Fruit fly (Drosophila melanogaster): ENCODE measurements around the gene Dyrk2.

Gene Dyrk2

DNA sequence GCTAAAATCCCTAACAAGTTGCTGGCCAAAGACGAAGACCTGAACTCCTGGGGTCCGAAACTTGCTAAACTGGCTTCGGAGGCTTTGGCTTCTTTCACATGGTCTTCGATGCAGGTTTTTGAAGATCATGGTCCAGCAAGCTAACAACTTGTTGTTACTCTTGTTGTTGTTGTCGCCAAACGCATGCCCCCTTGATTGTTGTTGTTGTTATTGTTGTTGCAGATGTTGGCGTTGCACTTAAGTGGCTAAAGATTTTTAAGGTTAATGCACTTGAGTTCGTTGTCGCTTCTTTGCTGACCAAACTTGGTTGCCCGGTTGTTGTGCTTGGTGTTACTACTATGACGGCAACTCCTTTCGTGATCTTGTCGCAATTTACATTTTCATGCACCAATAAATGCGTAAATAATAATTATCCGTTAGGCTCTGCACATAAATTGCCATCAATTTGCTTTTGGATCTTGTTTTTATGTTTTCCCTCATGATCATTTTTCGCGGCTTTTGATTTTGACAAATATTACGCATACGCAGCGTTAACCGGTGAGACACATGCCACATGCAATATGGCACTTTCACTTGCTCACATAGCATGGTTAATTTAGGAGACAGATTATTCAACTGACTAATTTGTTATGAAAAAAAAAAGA is 26.2 kb downstream of the Dyrk2 start:
- TF ChIP-seq CG8301 (tag; optimal IDR thresholded peaks at IDR 0.05) (no peak), Snoo (tag; optimal IDR thresholded peaks at IDR 0.05) (no peak), CG10348 (GFP tag; IDR thresholded peaks at IDR 0.05) (no peak), EcR (GFP tag; optimal IDR thresholded peaks at IDR 0.05) (peak; percentile 96)

DNA sequence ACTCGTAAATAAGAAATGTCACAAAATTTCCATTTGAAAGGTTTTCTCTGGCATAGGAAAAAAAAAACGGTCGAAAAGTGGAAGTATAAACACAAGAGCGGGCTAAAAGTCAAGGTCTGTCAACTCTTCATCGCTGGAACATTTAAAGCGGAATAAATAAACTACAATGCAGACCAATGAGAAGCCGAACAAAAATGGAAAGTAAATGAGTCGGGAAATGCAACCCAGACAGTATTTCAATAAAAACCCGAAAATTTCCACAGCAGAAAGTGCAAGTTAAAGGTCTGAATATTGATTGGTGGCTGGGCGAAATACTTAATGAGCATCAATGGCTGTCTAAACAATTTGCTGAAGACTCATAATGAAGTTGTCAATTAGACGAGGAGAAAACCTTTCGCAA is 26.8 kb downstream of the Dyrk2 start:
- no peak for TF ChIP-seq CG9948 (tag; optimal IDR thresholded peaks at IDR 0.05)

dm6 chr2L:14203798-14204398 is 30.0 kb downstream of the Dyrk2 start:
- TF ChIP-seq CG4496 (GFP tag; IDR thresholded peaks at IDR 0.05), result peak; percentile 62; the same call in 2 of the 3 replicates
- no peak for TF ChIP-seq Ets98B (GFP tag; IDR thresholded peaks at IDR 0.05)
- TF ChIP-seq CG32121 (GFP tag; IDR thresholded peaks at IDR 0.05), result 0 out of 2 replicates have a peak, but pooled peaks have one; percentile 42
- TF ChIP-seq fd96Ca (GFP tag; IDR thresholded peaks at IDR 0.05), result peak; percentile 49; the same call in 1 of the 3 replicates

DNA sequence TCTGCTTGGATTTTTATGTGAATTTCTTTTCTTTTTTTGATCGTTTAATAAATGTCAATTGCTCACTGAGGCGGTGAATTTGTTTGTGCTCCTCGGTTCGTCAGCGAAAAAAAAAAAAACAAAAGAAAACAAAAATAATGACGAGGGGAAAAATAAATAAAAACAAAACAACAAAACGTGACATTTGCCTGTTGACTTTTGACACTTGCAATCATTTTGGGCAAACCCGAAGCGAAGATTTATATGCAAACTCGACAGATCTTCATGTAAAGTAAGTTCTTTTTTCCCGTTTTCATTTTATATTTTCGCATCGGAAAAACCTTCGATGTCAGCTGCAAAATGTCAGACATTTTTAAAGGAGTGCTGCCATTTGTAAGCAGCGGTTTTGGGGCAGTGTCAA is 33.5 kb downstream of the Dyrk2 start:
- TF ChIP-seq Ets98B (GFP tag; IDR thresholded peaks at IDR 0.05) (no peak), gl (tag; optimal IDR thresholded peaks at IDR 0.05) (no peak), rn (GFP tag; IDR thresholded peaks at IDR 0.05) (no peak), CG8159 (tag; optimal IDR thresholded peaks at IDR 0.05) (no peak), CG4496 (GFP tag; IDR thresholded peaks at IDR 0.05) (no peak), CG8301 (tag; optimal IDR thresholded peaks at IDR 0.05) (no peak), Pif1B (GFP tag; optimal IDR thresholded peaks at IDR 0.05) (no peak), EcR (GFP tag; optimal IDR thresholded peaks at IDR 0.05) (no peak), CG10348 (GFP tag; IDR thresholded peaks at IDR 0.05) (no peak), D1 (tag; optimal IDR thresholded peaks at IDR 0.05) (no peak), CG32121 (GFP tag; IDR thresholded peaks at IDR 0.05) (no peak), CG12605 (GFP tag; IDR thresholded peaks at IDR 0.05) (no peak), fd96Ca (GFP tag; IDR thresholded peaks at IDR 0.05) (no peak), CG9948 (tag; optimal IDR thresholded peaks at IDR 0.05) (no peak), Snoo (tag; optimal IDR thresholded peaks at IDR 0.05) (no peak), CG34367 (tag; optimal IDR thresholded peaks at IDR 0.05) (no peak), CG14655 (GFP tag; optimal IDR thresholded peaks at IDR 0.05) (no peak), CG17806 (tag; optimal IDR thresholded peaks at IDR 0.05) (no peak), Pif1A (GFP tag; optimal IDR thresholded peaks at IDR 0.05) (no peak)

dm6 chr2L:14198341-14198740 is 35.6 kb downstream of the Dyrk2 start:
- no peak for TF ChIP-seq rn (GFP tag; IDR thresholded peaks at IDR 0.05)
- TF ChIP-seq CG8301 (tag; optimal IDR thresholded peaks at IDR 0.05), result no peak
- TF ChIP-seq CG9948 (tag; optimal IDR thresholded peaks at IDR 0.05), result no peak
- no peak for TF ChIP-seq Pif1A (GFP tag; optimal IDR thresholded peaks at IDR 0.05)

DNA sequence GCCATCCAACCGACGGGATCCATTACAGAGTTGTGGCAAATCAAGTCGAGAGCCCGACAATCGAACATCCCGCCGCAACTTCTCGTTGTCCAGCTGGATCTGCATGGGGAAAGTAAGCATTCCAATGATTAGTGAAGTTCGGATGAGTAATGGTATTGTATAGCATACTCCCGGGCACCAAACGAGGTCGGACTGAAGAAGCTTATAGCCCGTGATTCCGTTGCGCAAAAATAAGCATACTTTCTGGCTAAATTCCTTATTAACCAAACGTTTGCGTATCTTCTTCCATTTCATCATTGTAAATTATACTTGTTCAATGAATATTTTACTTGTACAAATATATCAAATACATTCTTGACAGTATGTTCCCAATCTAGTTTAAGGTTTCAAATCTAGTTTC is 36.7 kb downstream of the Dyrk2 start:
- no peak for TF ChIP-seq D1 (tag; optimal IDR thresholded peaks at IDR 0.05)
- TF ChIP-seq CG12605 (GFP tag; IDR thresholded peaks at IDR 0.05), result no peak
- TF ChIP-seq EcR (GFP tag; optimal IDR thresholded peaks at IDR 0.05), result no peak
- TF ChIP-seq CG32121 (GFP tag; IDR thresholded peaks at IDR 0.05), result no peak
- TF ChIP-seq CG15710 (tag; optimal IDR thresholded peaks at IDR 0.05), result no peak
- TF ChIP-seq CG8159 (tag; optimal IDR thresholded peaks at IDR 0.05), result no peak
- no peak for TF ChIP-seq Pif1A (GFP tag; optimal IDR thresholded peaks at IDR 0.05)
- TF ChIP-seq CG13204 (GFP tag; optimal IDR thresholded peaks at IDR 0.05), result no peak
- no peak for TF ChIP-seq CG8301 (tag; optimal IDR thresholded peaks at IDR 0.05)
- no peak for TF ChIP-seq CG9948 (tag; optimal IDR thresholded peaks at IDR 0.05)

DNA sequence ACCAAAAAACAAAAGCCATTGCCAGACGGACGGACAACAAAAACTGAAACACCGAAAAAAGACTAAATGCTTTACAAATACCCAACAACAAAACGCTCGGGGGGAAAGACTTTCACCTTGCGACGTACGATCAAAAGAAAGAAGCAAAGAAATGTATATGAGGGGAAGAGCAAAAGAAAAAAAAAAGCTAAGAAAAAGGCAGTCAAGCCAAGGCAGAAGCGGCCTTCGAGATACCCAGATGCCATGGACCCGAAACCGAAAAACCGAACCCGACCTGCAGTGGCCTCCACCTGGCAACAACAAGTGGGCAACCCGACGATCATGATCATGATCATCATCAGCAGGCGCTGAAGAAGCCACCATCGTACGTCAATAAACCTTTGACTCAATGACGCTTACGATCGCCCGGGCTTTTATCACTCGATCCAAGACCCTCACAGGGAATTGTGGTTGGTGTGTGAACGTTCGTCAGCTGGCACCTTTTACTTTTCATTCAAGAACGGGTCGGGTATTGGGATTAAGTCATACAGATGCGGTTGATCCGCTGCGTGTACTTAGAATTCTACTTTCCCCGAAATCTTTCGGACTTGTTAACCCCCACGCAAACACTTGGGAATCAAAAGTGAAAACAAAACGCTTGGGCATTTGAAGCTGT is 50.9 kb downstream of the Dyrk2 start:
- TF ChIP-seq CG34367 (tag; optimal IDR thresholded peaks at IDR 0.05) (no peak), CG12605 (GFP tag; IDR thresholded peaks at IDR 0.05) (no peak), CG15710 (tag; optimal IDR thresholded peaks at IDR 0.05) (no peak), CG32121 (GFP tag; IDR thresholded peaks at IDR 0.05) (no peak), Snoo (tag; optimal IDR thresholded peaks at IDR 0.05) (peak; percentile 17)

All from whole organism, pupa.